Fruit fly (Drosophila melanogaster): ENCODE measurements around the gene CG32085.
A peak's percentile ranks its signal among the peaks of the same experiment; 100 is the strongest.

The CG32085 gene

DNA sequence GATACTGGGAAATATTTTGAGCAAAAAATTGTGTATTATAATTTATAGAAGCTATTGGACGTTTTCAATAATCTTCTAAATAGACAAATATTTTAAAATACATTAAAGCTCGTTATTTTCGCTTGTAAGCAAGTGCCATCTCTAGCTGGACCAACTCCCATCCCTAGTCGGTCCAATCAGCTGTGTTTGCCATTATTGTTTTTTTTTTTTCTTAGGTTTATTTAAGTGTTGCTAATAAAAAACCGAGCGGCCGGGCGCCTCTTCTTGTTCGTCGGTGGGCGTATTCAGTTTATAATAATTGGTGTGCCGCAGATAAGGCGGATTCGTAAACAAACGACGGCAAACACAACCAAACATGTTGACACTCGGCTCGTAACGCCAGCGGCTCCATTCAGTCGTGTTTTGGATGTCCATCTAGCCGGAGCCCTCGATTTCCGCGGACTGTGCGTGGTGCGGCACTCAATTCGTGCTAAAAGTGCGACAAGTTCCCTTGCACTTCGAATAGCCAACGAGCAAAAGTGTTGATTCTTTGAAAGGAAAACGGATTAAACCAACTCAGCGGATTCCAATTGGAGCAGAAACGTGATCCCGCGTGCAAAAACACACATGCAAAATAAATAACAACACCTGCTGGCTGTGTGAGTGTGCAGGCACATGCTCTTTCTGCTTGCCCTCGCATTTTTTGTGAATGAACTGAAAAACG is 3.8 kb upstream of the CG32085 start, which contains the start of gene Sugb (continued):
- TF ChIP-seq hbn (GFP tag; IDR thresholded peaks at IDR 0.05; ENCODE audit: partially characterized antibody) (peak; percentile 56; the same call in 1 of the 2 replicates), az2 (GFP tag; optimal IDR thresholded peaks at IDR 0.05) (peak; percentile 62), esg (GFP tag; conservative IDR thresholded peaks at IDR 0.05) (no peak; the same call in 1 of the 2 replicates), D19B (GFP tag; optimal IDR thresholded peaks at IDR 0.05) (no peak), CG17829 (tag; optimal IDR thresholded peaks at IDR 0.05) (peak; percentile 58), Sox102F (GFP tag; optimal IDR thresholded peaks at IDR 0.05) (peak; percentile 42), ham (GFP tag; IDR thresholded peaks at IDR 0.05) (no peak; the same call in 1 of the 2 replicates), CG8388 (GFP tag; optimal IDR thresholded peaks at IDR 0.05) (peak; percentile 36), CG2678 (tag; optimal IDR thresholded peaks at IDR 0.05) (peak; percentile 68), jigr1 (GFP tag; IDR thresholded peaks at IDR 0.05) (no peak), klu (GFP tag; IDR thresholded peaks at IDR 0.05) (no peak), CG15269 (tag; optimal IDR thresholded peaks at IDR 0.05) (peak; percentile 73), CG15073 (GFP tag; optimal IDR thresholded peaks at IDR 0.05) (no peak), tap (tag; optimal IDR thresholded peaks at IDR 0.05) (no peak), CG18262 (tag; optimal IDR thresholded peaks at IDR 0.05) (peak; percentile 24), CG12942 (GFP tag; optimal IDR thresholded peaks at IDR 0.05) (peak; percentile 16), CG14014 (GFP tag; IDR thresholded peaks at IDR 0.05) (peak; percentile 50; the same call in 1 of the 2 replicates), CG1024 (GFP tag; IDR thresholded peaks at IDR 0.05) (no peak), CG3281 (GFP tag; optimal IDR thresholded peaks at IDR 0.05) (peak; percentile 19), yki (optimal IDR thresholded peaks at IDR 0.05) (no peak), Hr78 (GFP tag; optimal IDR thresholded peaks at IDR 0.05) (no peak), sr (GFP tag; IDR thresholded peaks at IDR 0.05) (no peak; the same call in 1 of the 3 replicates), Ada2b (GFP tag; IDR thresholded peaks at IDR 0.05) (no peak; the same call in 1 of the 2 replicates), CG2875 (GFP tag; optimal IDR thresholded peaks at IDR 0.05) (no peak), CG11456 (GFP tag; IDR thresholded peaks at IDR 0.05) (no peak), CG12219 (GFP tag; optimal IDR thresholded peaks at IDR 0.05) (peak; percentile 14), CG1792 (GFP tag; optimal IDR thresholded peaks at IDR 0.05) (peak; percentile 25), disco-r (GFP tag; optimal IDR thresholded peaks at IDR 0.05) (no peak), zen2 (GFP tag; IDR thresholded peaks at IDR 0.05; ENCODE audit: partially characterized antibody) (no peak; the same call in 2 of the 3 replicates), psq (GFP tag; optimal IDR thresholded peaks at IDR 0.05) (no peak), Oli (tag; optimal IDR thresholded peaks at IDR 0.05) (peak; percentile 32), sd (tag; optimal IDR thresholded peaks at IDR 0.05) (peak; percentile 36), tgo (GFP tag; IDR thresholded peaks at IDR 0.05) (peak; percentile 52; the same call in 2 of the 3 replicates), usp (GFP tag; optimal IDR thresholded peaks at IDR 0.05) (no peak), CG11504 (tag; optimal IDR thresholded peaks at IDR 0.05) (peak; percentile 66), CG16815 (GFP tag; optimal IDR thresholded peaks at IDR 0.05) (no peak), YL-1 (GFP tag; optimal IDR thresholded peaks at IDR 0.05) (peak; percentile 66), cg (GFP tag; optimal IDR thresholded peaks at IDR 0.05) (peak; percentile 18), CG1832 (GFP tag; optimal IDR thresholded peaks at IDR 0.05) (no peak), sens (GFP tag) (peak; percentile 92), aop (GFP tag; IDR thresholded peaks at IDR 0.05) (no peak), CG16863 (GFP tag; optimal IDR thresholded peaks at IDR 0.05) (peak; percentile 7), CG4707 (GFP tag; optimal IDR thresholded peaks at IDR 0.05) (no peak), MESR4 (GFP tag; optimal IDR thresholded peaks at IDR 0.05) (peak; percentile 10), CG13123 (GFP tag; optimal IDR thresholded peaks at IDR 0.05) (no peak), gfzf (GFP tag; optimal IDR thresholded peaks at IDR 0.05) (no peak), mirr (GFP tag; optimal IDR thresholded peaks at IDR 0.05) (peak; percentile 61), kay (GFP tag; optimal IDR thresholded peaks at IDR 0.05) (peak; percentile 45), br (optimal IDR thresholded peaks at IDR 0.05) (no peak), ato (GFP tag; IDR thresholded peaks at IDR 0.05; ENCODE audit: partially characterized antibody) (no peak)

All from whole organism, embryonic.